Fruit fly (Drosophila melanogaster): ENCODE results near the gene COX7A.

The COX7A gene

DNA sequence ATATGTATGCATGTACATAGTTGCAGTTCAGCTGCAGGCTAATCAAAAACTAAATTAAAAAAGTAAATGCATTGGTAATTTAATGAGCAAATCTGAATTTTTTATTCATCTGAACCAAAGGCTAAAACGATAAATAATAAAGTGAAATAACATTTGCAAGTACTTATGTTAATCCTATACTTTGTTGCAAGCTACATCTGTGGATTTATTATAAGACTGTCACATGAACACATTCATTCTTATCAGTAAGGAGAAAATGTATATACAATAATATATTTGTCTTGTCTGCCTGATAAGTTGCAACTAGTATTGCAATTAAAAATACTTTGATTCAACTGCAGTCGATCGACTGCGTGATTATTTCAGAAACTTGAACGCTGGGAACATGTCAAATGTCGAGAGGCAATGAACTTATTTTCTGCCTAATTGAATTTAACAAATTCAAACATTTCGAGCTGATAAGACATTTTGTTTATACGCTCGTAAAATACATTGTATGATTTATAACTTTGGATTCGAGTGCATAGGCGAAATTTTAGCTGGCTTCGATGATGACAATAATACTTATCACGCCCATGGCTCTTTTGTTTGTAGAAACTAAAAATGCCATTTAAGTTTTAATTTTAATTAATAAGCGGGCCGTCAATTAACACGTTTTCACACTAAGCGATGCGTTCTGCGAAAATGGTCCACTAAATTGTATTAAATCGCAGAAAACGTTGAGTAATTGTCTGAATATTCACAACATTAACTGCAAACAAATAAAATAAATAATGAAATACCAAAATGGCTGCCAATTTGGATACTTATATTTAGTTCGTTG lies 12.7 kb downstream of the COX7A start:
- TF ChIP-seq usp (GFP tag; optimal IDR thresholded peaks at IDR 0.05) (no peak), CG8478 (optimal IDR thresholded peaks at IDR 0.05) (no peak), EcR (GFP tag; optimal IDR thresholded peaks at IDR 0.05) (no peak), psq (optimal IDR thresholded peaks at IDR 0.05) (no peak), pan (optimal IDR thresholded peaks at IDR 0.05) (no peak)

DNA sequence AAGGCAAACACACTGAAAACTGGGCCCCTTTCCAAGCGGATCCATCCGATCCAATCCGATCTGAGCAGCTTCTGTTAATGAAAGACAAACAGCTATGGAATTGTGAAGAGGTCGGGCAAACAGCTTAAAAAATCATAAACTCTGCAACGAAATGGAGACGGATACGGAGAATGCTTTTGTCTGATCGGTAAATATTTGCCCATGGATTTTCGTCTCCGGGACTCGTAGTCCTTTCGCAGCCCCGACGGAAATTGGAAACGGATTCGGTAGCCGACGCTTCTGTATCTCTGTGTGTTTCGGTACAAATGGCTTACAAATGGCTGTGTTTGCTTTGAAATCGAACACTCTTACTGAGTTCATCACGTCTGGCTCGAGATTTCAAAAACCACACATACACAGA lies 14.0 kb downstream of the COX7A start:
- TF ChIP-seq EcR (GFP tag; optimal IDR thresholded peaks at IDR 0.05) = no peak
- no peak for TF ChIP-seq psq (optimal IDR thresholded peaks at IDR 0.05)
- TF ChIP-seq CG8478 (optimal IDR thresholded peaks at IDR 0.05) = no peak
- TF ChIP-seq Dll (optimal IDR thresholded peaks at IDR 0.05) = no peak

DNA sequence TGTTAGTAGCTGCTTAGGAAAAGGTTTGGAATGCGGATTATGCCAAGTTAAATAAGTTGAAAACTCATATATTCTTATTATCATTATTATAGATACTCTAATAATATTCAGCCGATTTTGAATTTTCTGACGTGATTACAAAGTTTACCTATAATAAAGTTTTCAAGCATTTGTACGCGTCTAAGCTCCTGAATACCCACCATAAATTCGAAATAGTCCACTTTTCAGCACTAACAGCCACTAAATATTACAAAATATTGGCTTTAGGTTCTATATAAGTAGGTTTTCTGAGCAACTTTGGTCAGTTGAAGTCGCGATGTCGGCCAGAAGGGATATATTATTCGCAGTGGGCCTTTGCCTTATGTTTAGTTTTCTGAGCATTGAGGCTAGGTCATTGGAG lies 16.8 kb downstream of the COX7A start, which contains the start of gene CG7443:
Gene CG7443 (plus strand): TSS at position 301 of the 400 bp plus-strand sequence.
- TF ChIP-seq psq (optimal IDR thresholded peaks at IDR 0.05) = no peak
- no peak for TF ChIP-seq usp (GFP tag; optimal IDR thresholded peaks at IDR 0.05)
- TF ChIP-seq EcR (GFP tag; optimal IDR thresholded peaks at IDR 0.05) = no peak
- no peak for TF ChIP-seq CG8478 (optimal IDR thresholded peaks at IDR 0.05)
- no peak for TF ChIP-seq Dll (optimal IDR thresholded peaks at IDR 0.05)
- no peak for TF ChIP-seq pan (optimal IDR thresholded peaks at IDR 0.05)

DNA sequence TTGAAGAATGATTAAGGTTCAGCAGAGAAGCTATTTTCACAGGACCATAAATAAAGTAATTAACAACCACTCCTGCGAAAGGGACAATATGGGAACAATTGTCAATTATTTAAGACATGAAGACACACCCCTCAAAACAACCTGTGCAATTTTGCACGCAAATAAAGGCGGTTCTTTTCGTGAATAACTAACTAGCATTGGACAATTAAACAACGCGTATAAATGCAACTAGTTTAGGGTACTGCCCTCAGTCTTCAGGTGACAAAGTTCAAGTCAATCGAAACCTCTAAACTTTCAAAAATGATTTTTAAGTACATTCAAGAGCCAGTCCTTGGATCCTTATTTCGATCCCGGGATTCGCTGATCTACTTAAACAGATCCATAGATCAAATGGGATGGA lies 19.4 kb downstream of the COX7A start, which contains the start of gene Or85a:
Gene Or85a (plus strand): TSS at position 301 of the 400 bp plus-strand sequence.
- TF ChIP-seq EcR (GFP tag; optimal IDR thresholded peaks at IDR 0.05) = no peak
- TF ChIP-seq psq (optimal IDR thresholded peaks at IDR 0.05) = no peak
- TF ChIP-seq usp (GFP tag; optimal IDR thresholded peaks at IDR 0.05) = no peak
- TF ChIP-seq pan (optimal IDR thresholded peaks at IDR 0.05) = no peak
- TF ChIP-seq Dll (optimal IDR thresholded peaks at IDR 0.05) = no peak
- no peak for TF ChIP-seq CG8478 (optimal IDR thresholded peaks at IDR 0.05)

DNA sequence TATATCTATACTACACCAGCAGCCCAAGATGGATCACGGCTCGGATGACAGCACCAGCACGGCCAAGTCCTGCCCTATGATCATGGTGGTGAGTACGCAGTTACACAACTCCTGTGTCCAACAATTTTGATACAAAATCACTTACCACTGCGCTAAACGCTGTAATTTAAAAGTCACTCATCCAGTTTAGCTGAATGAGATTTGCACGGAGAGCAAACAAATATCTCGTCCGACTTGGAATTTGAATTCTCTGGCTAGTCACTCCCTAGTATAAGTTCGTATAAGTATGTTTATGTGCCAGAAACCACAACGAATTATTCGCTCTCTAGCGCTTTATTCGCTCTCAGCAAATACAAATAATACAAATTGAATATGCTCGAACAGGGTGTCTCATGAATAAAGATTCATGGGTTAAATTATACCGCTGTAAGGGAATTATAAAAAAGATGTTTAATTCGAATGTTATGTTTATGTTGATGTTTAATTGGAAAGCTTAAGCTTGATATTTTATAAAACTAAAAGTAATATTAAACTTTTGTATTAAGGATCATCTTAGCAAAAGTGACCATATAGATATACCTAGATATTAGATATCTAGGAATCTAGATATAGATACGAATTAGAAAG lies 23.0 kb downstream of the COX7A start:
- no peak for TF ChIP-seq Dll (optimal IDR thresholded peaks at IDR 0.05)
- no peak for TF ChIP-seq usp (GFP tag; optimal IDR thresholded peaks at IDR 0.05)
- no peak for TF ChIP-seq CG8478 (optimal IDR thresholded peaks at IDR 0.05)
- no peak for TF ChIP-seq EcR (GFP tag; optimal IDR thresholded peaks at IDR 0.05)
- TF ChIP-seq psq (optimal IDR thresholded peaks at IDR 0.05) = no peak
- TF ChIP-seq pan (optimal IDR thresholded peaks at IDR 0.05) = no peak

DNA sequence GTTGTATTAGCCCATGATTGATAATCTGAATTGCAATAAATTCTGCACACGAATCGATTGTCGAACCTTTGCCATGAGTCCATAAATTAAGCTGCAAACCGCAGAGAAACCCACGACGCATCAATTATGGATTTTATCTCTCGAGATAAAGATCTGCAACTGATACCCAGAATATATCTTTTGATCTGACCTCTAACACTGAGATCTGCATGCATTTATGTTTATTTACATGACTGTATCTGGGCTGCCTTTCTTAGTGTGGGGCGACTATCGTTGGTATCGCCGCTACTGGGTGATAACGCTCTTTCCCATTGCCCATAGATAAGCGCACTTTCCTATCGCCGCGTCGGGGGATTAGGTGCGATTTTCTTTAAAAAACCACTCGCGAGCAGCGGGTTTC lies 23.6 kb downstream of the COX7A start, which contains the start of gene Ctr1B:
Gene Ctr1B (plus strand): TSS at position 398 of the 400 bp plus-strand sequence.
- no peak for TF ChIP-seq Dll (optimal IDR thresholded peaks at IDR 0.05)
- TF ChIP-seq psq (optimal IDR thresholded peaks at IDR 0.05) = no peak
- no peak for TF ChIP-seq pan (optimal IDR thresholded peaks at IDR 0.05)
- no peak for TF ChIP-seq usp (GFP tag; optimal IDR thresholded peaks at IDR 0.05)
- no peak for TF ChIP-seq CG8478 (optimal IDR thresholded peaks at IDR 0.05)
- TF ChIP-seq EcR (GFP tag; optimal IDR thresholded peaks at IDR 0.05) = no peak

DNA sequence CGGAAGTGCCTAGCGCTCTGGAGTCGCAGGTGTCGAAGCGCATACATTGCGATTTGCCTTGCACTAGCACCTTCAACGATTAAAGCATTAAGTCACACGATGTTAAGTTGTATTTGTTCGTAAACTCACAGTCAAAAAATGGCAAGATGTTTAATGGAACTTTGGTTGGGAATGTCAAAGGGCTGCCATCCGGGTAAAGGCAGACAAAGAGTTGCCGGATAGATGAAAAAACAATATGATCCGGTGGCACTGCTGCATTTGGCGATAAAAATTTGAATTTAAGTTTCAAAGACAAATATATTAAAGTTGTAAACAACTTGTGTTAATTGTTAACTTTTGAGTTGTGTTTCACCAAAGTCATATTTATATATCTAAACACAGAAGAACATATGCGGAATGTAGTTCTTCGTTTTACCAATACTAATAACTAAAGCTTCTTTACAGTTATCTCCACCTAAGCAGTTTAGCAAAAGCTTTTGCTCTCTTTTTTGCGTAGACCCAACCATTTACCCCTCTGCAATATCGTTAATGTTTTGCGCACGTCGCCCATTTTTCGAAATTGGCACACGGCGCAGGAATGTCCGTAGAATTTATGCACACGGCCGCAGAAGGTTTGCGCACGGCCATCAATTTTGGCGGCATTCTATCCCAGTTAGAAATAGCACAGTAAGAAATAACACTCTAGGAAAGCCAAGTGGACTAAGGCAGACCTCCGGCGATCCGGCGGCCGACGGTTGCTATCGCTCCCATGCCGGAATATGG lies 24.3 kb downstream of the COX7A start, which contains the start of gene Coq2:
Gene Coq2 (minus strand): TSS at position 200 of the 762 bp plus-strand sequence.
- no peak for TF ChIP-seq pan (optimal IDR thresholded peaks at IDR 0.05)
- TF ChIP-seq psq (optimal IDR thresholded peaks at IDR 0.05) = no peak
- TF ChIP-seq CG8478 (optimal IDR thresholded peaks at IDR 0.05) = no peak

DNA sequence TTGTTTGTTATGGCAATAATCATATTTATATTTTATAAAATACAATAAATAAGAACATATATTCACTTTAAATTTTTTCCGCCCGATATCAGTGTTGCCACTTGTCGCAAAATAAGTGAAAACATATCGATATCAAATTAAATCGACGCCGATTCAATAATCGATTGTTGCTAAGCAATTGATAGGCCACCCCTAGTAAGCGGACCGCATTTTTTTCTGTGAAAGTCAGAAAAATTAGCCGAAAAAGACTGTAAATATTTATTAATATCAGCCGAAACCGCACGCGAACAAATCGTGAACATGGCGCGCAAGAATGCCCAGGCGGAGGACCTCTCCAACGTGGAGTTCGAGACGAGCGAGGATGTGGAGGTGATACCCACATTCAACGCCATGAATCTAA lies 27.8 kb downstream of the COX7A start, which contains the start of gene CG7483:
Gene CG7483 (plus strand): TSS at position 171 of the 400 bp plus-strand sequence.
- no peak for TF ChIP-seq psq (optimal IDR thresholded peaks at IDR 0.05)
- no peak for TF ChIP-seq EcR (GFP tag; optimal IDR thresholded peaks at IDR 0.05)
- no peak for TF ChIP-seq CG8478 (optimal IDR thresholded peaks at IDR 0.05)
- TF ChIP-seq Dll (optimal IDR thresholded peaks at IDR 0.05) = no peak

DNA sequence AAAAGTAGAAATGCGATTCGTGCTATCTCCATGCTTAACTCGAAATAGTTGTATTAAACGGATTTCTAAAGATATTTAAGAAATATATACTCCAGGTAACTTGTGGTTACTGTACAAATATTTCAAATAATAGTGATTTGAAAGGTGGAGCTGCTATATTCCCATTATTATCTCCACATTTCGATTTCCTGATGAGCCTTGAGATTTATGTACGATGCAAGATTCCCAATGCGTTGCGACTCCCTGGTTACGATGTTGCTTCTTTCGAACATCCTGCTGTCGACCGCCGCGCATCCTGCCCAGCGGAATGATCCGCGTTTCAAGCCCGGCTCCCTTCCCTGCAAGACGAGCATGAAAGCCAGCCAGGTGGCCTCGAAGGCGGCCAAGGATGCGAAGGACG lies 28.8 kb downstream of the COX7A start, which contains the start of the genes CG11694 and CG11698:
Gene CG11694 (minus strand): TSS at position 101 of the 400 bp plus-strand sequence.
Gene CG11698 (plus strand): TSS at position 152 of the 400 bp plus-strand sequence.
- TF ChIP-seq CG8478 (optimal IDR thresholded peaks at IDR 0.05) = no peak
- TF ChIP-seq pan (optimal IDR thresholded peaks at IDR 0.05) = no peak
- no peak for TF ChIP-seq usp (GFP tag; optimal IDR thresholded peaks at IDR 0.05)
- TF ChIP-seq Dll (optimal IDR thresholded peaks at IDR 0.05) = no peak
- no peak for TF ChIP-seq psq (optimal IDR thresholded peaks at IDR 0.05)
- TF ChIP-seq EcR (GFP tag; optimal IDR thresholded peaks at IDR 0.05) = no peak

DNA sequence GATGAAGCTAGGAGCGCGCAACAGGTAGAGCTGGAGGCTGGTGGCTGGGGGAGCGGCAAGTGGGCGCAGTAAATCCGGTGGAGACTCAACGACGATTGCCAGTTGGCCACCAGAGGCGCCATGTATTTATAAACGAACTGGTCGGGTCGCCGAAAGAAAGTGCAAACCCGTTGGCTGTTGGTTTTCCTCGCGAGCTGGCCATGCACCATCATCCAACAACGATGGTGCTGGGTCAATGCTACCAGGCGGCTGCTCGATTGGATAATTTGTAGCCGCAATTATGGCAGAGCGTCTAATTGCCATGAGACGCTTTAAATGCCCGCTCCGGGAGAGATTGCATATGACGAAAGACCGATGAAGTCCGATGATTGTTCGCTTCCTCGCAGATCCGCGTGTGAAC lies 30.2 kb downstream of the COX7A start, which contains the start of gene CG11693:
Gene CG11693 (minus strand): TSS at position 101 of the 400 bp plus-strand sequence.
- TF ChIP-seq psq (optimal IDR thresholded peaks at IDR 0.05) (no peak), Dll (optimal IDR thresholded peaks at IDR 0.05) (no peak), EcR (GFP tag; optimal IDR thresholded peaks at IDR 0.05) (no peak), CG8478 (optimal IDR thresholded peaks at IDR 0.05) (no peak), usp (GFP tag; optimal IDR thresholded peaks at IDR 0.05) (no peak), pan (optimal IDR thresholded peaks at IDR 0.05) (no peak)

DNA sequence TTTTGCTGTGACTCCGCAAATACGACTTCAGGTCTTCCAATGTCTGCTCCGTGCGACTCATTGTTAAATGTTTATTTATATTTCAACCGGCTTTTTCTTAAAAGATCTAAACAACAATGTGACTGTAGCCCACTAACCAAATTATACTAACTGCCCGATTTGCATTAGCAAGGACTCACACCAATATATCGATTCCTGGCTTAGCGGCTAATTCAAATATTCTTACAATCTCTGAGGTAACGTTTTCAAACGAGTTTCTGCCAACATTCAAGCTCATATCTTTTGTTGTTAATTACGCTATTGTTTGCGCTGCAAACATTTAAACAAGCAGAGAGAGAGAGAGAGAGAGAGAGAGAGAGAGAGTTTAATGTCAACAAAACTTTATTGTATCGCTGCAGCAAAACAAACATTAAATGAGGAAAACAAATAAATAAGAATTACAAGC lies 32.3 kb downstream of the COX7A start, which contains the start of gene tex:
Gene tex (minus strand): TSS at position 131 of the 445 bp plus-strand sequence.
- TF ChIP-seq psq (optimal IDR thresholded peaks at IDR 0.05) (no peak), EcR (GFP tag; optimal IDR thresholded peaks at IDR 0.05) (no peak), Dll (optimal IDR thresholded peaks at IDR 0.05) (no peak), pan (optimal IDR thresholded peaks at IDR 0.05) (no peak), CG8478 (optimal IDR thresholded peaks at IDR 0.05) (no peak), usp (GFP tag; optimal IDR thresholded peaks at IDR 0.05) (no peak)
